Worm (Caenorhabditis elegans): ENCODE results near the gene F46H5.11.
A peak's percentile ranks its signal among the peaks of the same experiment; 100 is the strongest.

F46H5.11 gene

ce11 chrX:7232158-7232822, 39.6 kb downstream of the F46H5.11 start:
- TF ChIP-seq ets-5 (GFP tag; IDR thresholded peaks at IDR 0.05) (no peak), rnt-1 (tag; optimal IDR thresholded peaks at IDR 0.05) (peak; percentile 16), egl-27 (tag; optimal IDR thresholded peaks at IDR 0.05) (no peak), skn-1 (tag; optimal IDR thresholded peaks at IDR 0.05) (no peak), fkh-8 (tag; optimal IDR thresholded peaks at IDR 0.05) (no peak), snpc-4 (tag; optimal IDR thresholded peaks at IDR 0.05) (no peak), snu-23 (GFP tag; optimal IDR thresholded peaks at IDR 0.05) (peak; percentile 53), lin-13 (GFP tag; optimal IDR thresholded peaks at IDR 0.05) (no peak), nhr-85 (tag) (peak; percentile 70), ztf-4 (tag; optimal IDR thresholded peaks at IDR 0.05) (no peak), nhr-28 (tag; optimal IDR thresholded peaks at IDR 0.05) (no peak), zip-4 (GFP tag; optimal IDR thresholded peaks at IDR 0.05) (no peak), C34B4.2 (tag; optimal IDR thresholded peaks at IDR 0.05) (no peak), nhr-20 (tag; optimal IDR thresholded peaks at IDR 0.05) (peak; percentile 32), lir-3 (tag; optimal IDR thresholded peaks at IDR 0.05; ENCODE audit: poor library complexity) (no peak), sup-37 (GFP tag; optimal IDR thresholded peaks at IDR 0.05) (no peak), elt-3 (tag; optimal IDR thresholded peaks at IDR 0.05) (no peak), swsn-7 (tag; optimal IDR thresholded peaks at IDR 0.05) (peak; percentile 37), nhr-90 (tag; optimal IDR thresholded peaks at IDR 0.05; ENCODE audit: poor library complexity) (peak; percentile 11), mep-1 (tag; optimal IDR thresholded peaks at IDR 0.05) (peak; percentile 43), isw-1 (GFP tag; IDR thresholded peaks at IDR 0.05) (no peak), fkh-10 (GFP tag; optimal IDR thresholded peaks at IDR 0.05) (no peak), pax-3 (tag; optimal IDR thresholded peaks at IDR 0.05) (no peak), fkh-4 (tag; optimal IDR thresholded peaks at IDR 0.05; ENCODE audit: borderline replicate concordance) (no peak), aha-1 (tag; optimal IDR thresholded peaks at IDR 0.05) (no peak), nhr-84 (tag; optimal IDR thresholded peaks at IDR 0.05) (no peak), grh-1 (GFP tag; IDR thresholded peaks at IDR 0.05) (no peak), nhr-19 (GFP tag; conservative IDR thresholded peaks at IDR 0.05) (peak; percentile 18), ceh-8 (GFP tag; optimal IDR thresholded peaks at IDR 0.05) (no peak), nhr-77 (tag; optimal IDR thresholded peaks at IDR 0.05) (peak; percentile 29), lin-15B (tag; optimal IDR thresholded peaks at IDR 0.05) (no peak), alr-1 (tag; optimal IDR thresholded peaks at IDR 0.05; ENCODE audit: borderline replicate concordance) (no peak), lin-39 (tag; optimal IDR thresholded peaks at IDR 0.05) (no peak), ztf-11 (tag; optimal IDR thresholded peaks at IDR 0.05) (no peak), unc-30 (tag; optimal IDR thresholded peaks at IDR 0.05) (no peak), ceh-63 (GFP tag; optimal IDR thresholded peaks at IDR 0.05) (no peak), aly-2 (tag; optimal IDR thresholded peaks at IDR 0.05) (no peak), elt-2 (tag; optimal IDR thresholded peaks at IDR 0.05) (no peak), irx-1 (tag; optimal IDR thresholded peaks at IDR 0.05) (no peak), efl-1 (optimal IDR thresholded peaks at IDR 0.05) (peak in 1 of 2 experiments; percentile 13), efl-1 (GFP tag; optimal IDR thresholded peaks at IDR 0.05 in 1 of 2) (no peak), lsy-2 (tag; optimal IDR thresholded peaks at IDR 0.05) (peak in 1 of 2 experiments; percentile 26), nhr-11 (tag; optimal IDR thresholded peaks at IDR 0.05) (no peak), ces-1 (GFP tag; optimal IDR thresholded peaks at IDR 0.05) (no peak), nhr-76 (tag; optimal IDR thresholded peaks at IDR 0.05) (no peak), hpl-2 (GFP tag; optimal IDR thresholded peaks at IDR 0.05) (no peak), jun-1 (tag; optimal IDR thresholded peaks at IDR 0.05) (peak; percentile 26), vab-15 (tag; optimal IDR thresholded peaks at IDR 0.05) (no peak), lin-35 (GFP tag; optimal IDR thresholded peaks at IDR 0.05) (peak in 1 of 2 experiments; percentile 3), unc-62 (GFP tag; optimal IDR thresholded peaks at IDR 0.05) (no peak), unc-86 (tag; optimal IDR thresholded peaks at IDR 0.05) (no peak), pqm-1 (tag; optimal IDR thresholded peaks at IDR 0.05) (no peak), blmp-1 (tag; optimal IDR thresholded peaks at IDR 0.05) (no peak)
